Worm (Caenorhabditis elegans) whole organism, late embryonic: ENCODE results near the gene ilcr-2.

Source experiments
- C08G9.2 ChIP-seq: sonication (generic microtip); optimal IDR thresholded peaks from 2 replicates; lab custom pipeline; 2016; ENCODE audit warnings: mild to moderate bottlenecking, missing genetic modification characterization, moderate library complexity, missing compliant biosample characterization
- K02D7.2 ChIP-seq: sonication (generic microtip); optimal IDR thresholded peaks from 2 replicates; lab custom pipeline; 2017; ENCODE audit warnings: mild to moderate bottlenecking, missing genetic modification characterization, missing compliant biosample characterization
- K09A11.1 ChIP-seq: sonication (generic microtip); optimal IDR thresholded peaks from 2 replicates; lab custom pipeline; 2017; ENCODE audit warnings: antibody characterized with exemption, mild to moderate bottlenecking, missing genetic modification characterization, missing compliant biosample characterization; ENCODE audit not compliant: insufficient read depth
- ahr-1 ChIP-seq: sonication (generic microtip); optimal IDR thresholded peaks from 2 replicates; lab custom pipeline; 2016; ENCODE audit warnings: missing genetic modification characterization, missing compliant biosample characterization
- ceh-14 ChIP-seq: sonication (generic microtip); optimal IDR thresholded peaks from 2 replicates; lab custom pipeline; 2016; ENCODE audit warnings: missing genotype, missing genetic modification characterization, missing compliant biosample characterization
- ceh-31 ChIP-seq: sonication (generic microtip); optimal IDR thresholded peaks from 2 replicates; lab custom pipeline; 2016; ENCODE audit warnings: missing genetic modification characterization, missing compliant biosample characterization
- ceh-45 ChIP-seq: fragments of 200-800 bp; sonication (Bioruptor generic); IDR thresholded peaks from 2 replicates; pipeline ENCODE4 v1.3.6; 2022; ENCODE audit warnings: missing genetic modification reagents, missing genetic modification characterization, missing compliant biosample characterization
- che-1 ChIP-seq: sonication (generic microtip); optimal IDR thresholded peaks from 2 replicates; lab custom pipeline; 2016; ENCODE audit warnings: mild to moderate bottlenecking, missing genetic modification characterization, missing compliant biosample characterization
- elt-2 ChIP-seq: sonication (generic microtip); optimal IDR thresholded peaks from 2 replicates; lab custom pipeline; 2016; ENCODE audit warnings: missing genetic modification reagents, missing genetic modification characterization, missing compliant biosample characterization
- elt-4 ChIP-seq: sonication (generic microtip); optimal IDR thresholded peaks from 2 replicates; lab custom pipeline; 2016; ENCODE audit warnings: missing genetic modification characterization, missing compliant biosample characterization
- ets-4 ChIP-seq: sonication (generic microtip); optimal IDR thresholded peaks from 2 replicates; lab custom pipeline; 2016; ENCODE audit warnings: missing genetic modification characterization, missing compliant biosample characterization
- eyg-1 ChIP-seq: sonication (generic microtip); optimal IDR thresholded peaks from 2 replicates; lab custom pipeline; 2016; ENCODE audit warnings: missing genotype, missing genetic modification characterization, missing compliant biosample characterization
- fax-1 ChIP-seq: sonication (generic microtip); optimal IDR thresholded peaks from 2 replicates; lab custom pipeline; 2016; ENCODE audit warnings: missing genotype, missing genetic modification characterization, missing compliant biosample characterization
- hlh-30 ChIP-seq: sonication (generic microtip); optimal IDR thresholded peaks from 2 replicates; lab custom pipeline; 2017; ENCODE audit warnings: antibody characterized with exemption, missing genetic modification characterization, missing compliant biosample characterization; ENCODE audit not compliant: insufficient read depth
- madf-2 ChIP-seq: sonication (generic microtip); optimal IDR thresholded peaks from 2 replicates; lab custom pipeline; 2017; ENCODE audit warnings: missing genetic modification characterization, missing compliant biosample characterization
- pag-3 ChIP-seq: sonication (generic microtip); optimal IDR thresholded peaks from 2 replicates; lab custom pipeline; 2016; ENCODE audit warnings: missing compliant biosample characterization, missing genetic modification characterization, borderline replicate concordance
- pha-4 ChIP-seq: fragments of 150-350 bp; optimal IDR thresholded peaks from 2 replicates; lab custom pipeline; 2018; ENCODE audit warnings: missing biosample characterization, missing genetic modification reagents, missing genetic modification characterization
- tbx-2 ChIP-seq: sonication (generic microtip); optimal IDR thresholded peaks from 2 replicates; lab custom pipeline; 2016; ENCODE audit warnings: missing genetic modification characterization, missing compliant biosample characterization
- tbx-7 ChIP-seq: sonication (generic microtip); optimal IDR thresholded peaks from 2 replicates; lab custom pipeline; 2016; ENCODE audit warnings: missing genotype, missing genetic modification characterization, missing compliant biosample characterization
- ttx-3 ChIP-seq: sonication (generic microtip); optimal IDR thresholded peaks from 2 replicates; lab custom pipeline; 2016; ENCODE audit warnings: missing genetic modification reagents, missing genetic modification characterization, missing compliant biosample characterization
- unc-3 ChIP-seq, 2 experiments: fragments of 200-800 bp in 1 of 2; sonication (Bioruptor generic) in 1 of 2; sonication (generic microtip) in 1 of 2; conservative IDR thresholded peaks in 1 of 2; optimal IDR thresholded peaks in 1 of 2; 2 replicates each; pipeline versions ENCODE4 v1.3.6 to Lab custom; 2016 to 2022; ENCODE audit warnings: missing compliant biosample characterization in 2 of 2, missing genetic modification characterization in 2 of 2, missing genetic modification reagents in 1 of 2
- unc-42 ChIP-seq: sonication (generic microtip); optimal IDR thresholded peaks from 2 replicates; lab custom pipeline; 2016; ENCODE audit warnings: missing genotype, missing genetic modification characterization, missing compliant biosample characterization
- unc-55 ChIP-seq: sonication (generic microtip); optimal IDR thresholded peaks from 2 replicates; lab custom pipeline; 2017; ENCODE audit warnings: missing biosample characterization, missing genetic modification reagents, missing genetic modification characterization
- unc-86 ChIP-seq: sonication (generic microtip); optimal IDR thresholded peaks from 2 replicates; lab custom pipeline; 2016; ENCODE audit warnings: missing genetic modification characterization, missing compliant biosample characterization

ilcr-2 gene

ce11 chrII:5500986-5501657, 26.1 kb downstream of the ilcr-2 start, which contains the start of gene F12A10.8:
F12A10.8 (minus strand) TSS chrII:5501064.
- TF ChIP-seq che-1 (no peak), unc-42 (tag; lab: Kevin White, UChicago) (peak; percentile 81)

- no peak for TF ChIP-seq unc-86 (tag; lab: Kevin White, UChicago)
- no peak for TF ChIP-seq tbx-7
- TF ChIP-seq elt-2 (tag; lab: Kevin White, UChicago), result peak; percentile 74
- TF ChIP-seq K02D7.2 (tag; lab: Kevin White, UChicago), result no peak
- no peak for TF ChIP-seq fax-1 (tag; lab: Kevin White, UChicago)
- TF ChIP-seq unc-55, result no peak
- TF ChIP-seq unc-42 (tag; lab: Kevin White, UChicago), result no peak
Observed at ce11 chrII:5503760-5504159, 28.7 kb downstream of the ilcr-2 start, which contains the start of gene cyp-44A1. cyp-44A1 (plus strand) TSS chrII:5504044.

ce11 chrII:5505820-5506287, 30.8 kb downstream of the ilcr-2 start, which contains the start of gene npp-24:
npp-24 (plus strand) TSS chrII:5505870.
- TF ChIP-seq hlh-30 (tag; lab: Kevin White, UChicago) (no peak), elt-2 (tag; lab: Kevin White, UChicago) (peak; percentile 6)

- peak; percentile 44 for TF ChIP-seq ets-4 (tag; lab: Kevin White, UChicago)
- no peak for TF ChIP-seq unc-3 (GFP tag; conservative IDR thresholded peaks at IDR 0.05; lab: Robert Waterston, UW)
- TF ChIP-seq unc-3 (tag; optimal IDR thresholded peaks at IDR 0.05; lab: Kevin White, UChicago), result no peak
- peak; percentile 60 for TF ChIP-seq unc-42 (tag; lab: Kevin White, UChicago)
- peak; percentile 35 for TF ChIP-seq tbx-7
- TF ChIP-seq ceh-14, result peak; percentile 53
- no peak for TF ChIP-seq elt-2 (tag; lab: Kevin White, UChicago)
- no peak for TF ChIP-seq che-1
- no peak for TF ChIP-seq ceh-45 (GFP tag; lab: Robert Waterston, UW)
- no peak for TF ChIP-seq madf-2
- peak; percentile 65 for TF ChIP-seq ceh-31 (tag; lab: Kevin White, UChicago)
- peak; percentile 13 for TF ChIP-seq C08G9.2 (tag; lab: Kevin White, UChicago)
- peak; percentile 33 for TF ChIP-seq tbx-2 (tag; lab: Kevin White, UChicago)
- TF ChIP-seq eyg-1, result no peak
- TF ChIP-seq K09A11.1 (tag; lab: Kevin White, UChicago), result no peak
Observed at ce11 chrII:5511417-5512353, 36.6 kb downstream of the ilcr-2 start.

ce11 chrII:5512473-5513097, 37.5 kb downstream of the ilcr-2 start:
- TF ChIP-seq pag-3 (tag; lab: Kevin White, UChicago) (no peak), K02D7.2 (tag; lab: Kevin White, UChicago) (no peak), elt-2 (tag; lab: Kevin White, UChicago) (peak; percentile 81), elt-4 (no peak), ahr-1 (tag; lab: Kevin White, UChicago) (no peak), fax-1 (tag; lab: Kevin White, UChicago) (no peak)

ce11 chrII:5514846-5515245, 39.8 kb downstream of the ilcr-2 start, which contains the start of gene sahd-1:
sahd-1 (minus strand) TSS chrII:5514945.
- TF ChIP-seq elt-2 (tag; lab: Kevin White, UChicago) (peak; percentile 56), ttx-3 (no peak), pha-4 (tag; lab: Kevin White, UChicago) (no peak), ets-4 (tag; lab: Kevin White, UChicago) (no peak)
